Worm (Caenorhabditis elegans) whole organism, L2 larva: ENCODE results near the gene B0554.7.

Source experiments
- C34F6.9 ChIP-seq: fragments of 150-350 bp; optimal IDR thresholded peaks from 2 replicates; lab custom pipeline; 2014; ENCODE audit warnings: missing biosample characterization, missing genetic modification characterization
- F13H6.1 ChIP-seq: sonication (generic microtip); optimal IDR thresholded peaks from 2 replicates; lab custom pipeline; 2016; ENCODE audit warnings: missing genetic modification characterization, missing compliant biosample characterization
- R02D3.7 ChIP-seq: fragments of 150-350 bp; optimal IDR thresholded peaks from 2 replicates; lab custom pipeline; 2014; ENCODE audit warnings: missing biosample characterization, missing genetic modification characterization
- Y55F3AM.14 ChIP-seq: fragments of 200-800 bp; sonication (Bioruptor generic); optimal IDR thresholded peaks from 2 replicates; lab custom pipeline; 2018; ENCODE audit warnings: mild to moderate bottlenecking, missing genetic modification characterization, missing compliant biosample characterization
- ZK546.5 ChIP-seq: sonication (generic microtip); optimal IDR thresholded peaks from 2 replicates; lab custom pipeline; 2017; ENCODE audit warnings: missing biosample characterization, missing genetic modification characterization
- ama-1 ChIP-seq: fragments of 150-350 bp; optimal IDR thresholded peaks from 2 replicates; lab custom pipeline; 2018; ENCODE audit warnings: inconsistent platforms
- blmp-1 ChIP-seq: sonication (generic microtip); optimal IDR thresholded peaks from 2 replicates; lab custom pipeline; 2017; ENCODE audit warnings: missing genetic modification characterization, mild to moderate bottlenecking, missing compliant biosample characterization, antibody characterized with exemption, moderate library complexity; ENCODE audit not compliant: insufficient read depth
- ceh-82 ChIP-seq: fragments of 150-350 bp; optimal IDR thresholded peaks from 2 replicates; lab custom pipeline; 2014; ENCODE audit warnings: missing biosample characterization, missing genetic modification characterization
- crh-2 ChIP-seq: sonication (generic microtip); optimal IDR thresholded peaks from 2 replicates; lab custom pipeline; 2017; ENCODE audit warnings: missing biosample characterization, missing genetic modification characterization
- elt-1 ChIP-seq: fragments of 150-350 bp; optimal IDR thresholded peaks from 2 replicates; lab custom pipeline; 2014; ENCODE audit warnings: missing biosample characterization, missing genetic modification characterization
- fos-1 ChIP-seq: fragments of 150-350 bp; optimal IDR thresholded peaks from 2 replicates; lab custom pipeline; 2014; ENCODE audit warnings: missing biosample characterization, missing genetic modification characterization
- lin-11 ChIP-seq: fragments of 150-350 bp; sonication (generic microtip); optimal IDR thresholded peaks from 2 replicates; lab custom pipeline; 2014; ENCODE audit warnings: missing biosample characterization, missing genetic modification characterization, inconsistent platforms, mixed read lengths
- lin-13 ChIP-seq: fragments of 150-350 bp; optimal IDR thresholded peaks from 2 replicates; lab custom pipeline; 2014; ENCODE audit warnings: missing biosample characterization, missing genetic modification reagents, missing genetic modification characterization
- lin-39 ChIP-seq: fragments of 150-350 bp; optimal IDR thresholded peaks from 2 replicates; lab custom pipeline; 2014; ENCODE audit warnings: missing biosample characterization, missing genetic modification reagents, missing genetic modification characterization
- lsy-2 ChIP-seq, 2 experiments: fragments of 150-350 bp in 1 of 2; sonication (generic microtip) in 1 of 2; optimal IDR thresholded peaks; 2 replicates each; lab custom pipeline; 2014 to 2017; ENCODE audit warnings: missing biosample characterization in 2 of 2, missing genetic modification characterization in 2 of 2
- mab-5 ChIP-seq: fragments of 150-350 bp; optimal IDR thresholded peaks from 2 replicates; lab custom pipeline; 2014; ENCODE audit warnings: missing biosample characterization, missing genetic modification characterization
- nhr-21 ChIP-seq: fragments of 150-350 bp; optimal IDR thresholded peaks from 2 replicates; lab custom pipeline; 2014; ENCODE audit warnings: missing biosample characterization, missing genetic modification characterization
- nhr-6 ChIP-seq: fragments of 150-350 bp; optimal IDR thresholded peaks from 2 replicates; lab custom pipeline; 2014; ENCODE audit warnings: missing biosample characterization, missing genetic modification characterization
- nhr-77 ChIP-seq: fragments of 150-350 bp; optimal IDR thresholded peaks from 2 replicates; lab custom pipeline; 2014; ENCODE audit warnings: missing biosample characterization, missing genetic modification characterization
- sma-9 ChIP-seq, 2 experiments: fragments of 150-350 bp in 1 of 2; sonication (generic microtip) in 1 of 2; optimal IDR thresholded peaks; 2 replicates each; lab custom pipeline; 2014 to 2016; ENCODE audit warnings: missing genetic modification characterization in 2 of 2, mild to moderate bottlenecking in 1 of 2, missing biosample characterization in 1 of 2, missing compliant biosample characterization in 1 of 2, missing genetic modification reagents in 1 of 2, moderate library complexity in 1 of 2
- unc-39 ChIP-seq: fragments of 150-350 bp; optimal IDR thresholded peaks from 2 replicates; lab custom pipeline; 2014; ENCODE audit warnings: missing biosample characterization, missing genetic modification characterization
- unc-55 ChIP-seq: fragments of 150-350 bp; sonication (generic microtip); optimal IDR thresholded peaks from 3 replicates; lab custom pipeline; 2014; ENCODE audit warnings: missing biosample characterization, missing genetic modification reagents, missing genetic modification characterization
- ztf-11 ChIP-seq: sonication (generic microtip); optimal IDR thresholded peaks from 2 replicates; lab custom pipeline; 2017; ENCODE audit warnings: missing biosample characterization, missing genetic modification characterization

Gene B0554.7

DNA sequence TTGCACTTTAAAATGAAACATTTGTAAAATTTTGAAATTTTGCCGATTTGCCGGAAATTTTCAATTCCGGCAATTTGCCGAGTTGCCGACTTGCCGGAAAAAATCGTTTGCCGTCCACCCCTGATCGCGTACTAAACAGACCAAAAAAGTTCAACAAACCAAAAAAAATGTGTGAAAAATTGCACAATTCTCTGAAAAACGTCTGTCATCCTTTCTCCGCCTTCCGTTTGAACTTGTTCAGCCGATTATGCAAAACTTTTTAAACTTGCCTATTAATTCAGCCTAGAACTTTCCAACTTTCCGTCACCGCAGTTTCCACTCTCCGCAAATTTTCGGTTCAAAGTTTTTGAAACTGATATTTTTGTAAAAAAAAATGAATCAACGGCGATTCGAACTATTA, 16.7 kb downstream of the B0554.7 start, which contains the start of gene B0554.5:
TSS of gene B0554.5 (plus strand) at position 301 of the 400 bp plus-strand sequence.
- no peak for TF ChIP-seq lin-39 (tag; lab: Kevin White, UChicago)
- TF ChIP-seq unc-55 = no peak
- no peak for TF ChIP-seq crh-2 (tag; lab: Kevin White, UChicago)
- TF ChIP-seq F13H6.1 (tag; lab: Kevin White, UChicago) = no peak
- TF ChIP-seq lin-11 (tag; lab: Kevin White, UChicago) = no peak
- no peak for TF ChIP-seq lsy-2 (tag; optimal IDR thresholded peaks at IDR 0.05; lab: Kevin White, UChicago)
- TF ChIP-seq lin-13 (GFP tag; lab: Kevin White, UChicago) = no peak

DNA sequence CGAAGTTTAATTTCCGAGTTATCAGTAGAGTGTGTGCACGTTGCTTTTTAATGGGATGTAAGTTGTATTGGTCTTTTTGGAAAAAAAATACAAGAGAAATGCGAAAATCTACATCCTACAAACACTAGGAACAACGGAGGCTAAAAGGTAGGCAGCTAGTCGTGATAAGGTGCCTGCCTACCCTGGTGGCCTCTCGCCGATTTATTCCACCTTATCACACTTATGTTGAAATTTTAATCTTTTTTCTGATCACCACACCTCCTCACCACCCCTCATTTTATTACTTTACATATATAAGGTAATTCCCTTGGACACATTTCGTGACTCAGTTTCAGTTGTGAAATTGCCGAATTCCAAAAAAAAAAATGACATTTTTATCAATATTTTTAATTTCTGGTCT, 18.7 kb downstream of the B0554.7 start, which contains the start of gene dod-20:
TSS of gene dod-20 (plus strand) at position 301 of the 400 bp plus-strand sequence.
- TF ChIP-seq nhr-6 (tag; lab: Kevin White, UChicago) (no peak), ceh-82 (no peak), fos-1 (peak; percentile 17)
- TF ChIP-seq, all 48 proteins: peak for 1

DNA sequence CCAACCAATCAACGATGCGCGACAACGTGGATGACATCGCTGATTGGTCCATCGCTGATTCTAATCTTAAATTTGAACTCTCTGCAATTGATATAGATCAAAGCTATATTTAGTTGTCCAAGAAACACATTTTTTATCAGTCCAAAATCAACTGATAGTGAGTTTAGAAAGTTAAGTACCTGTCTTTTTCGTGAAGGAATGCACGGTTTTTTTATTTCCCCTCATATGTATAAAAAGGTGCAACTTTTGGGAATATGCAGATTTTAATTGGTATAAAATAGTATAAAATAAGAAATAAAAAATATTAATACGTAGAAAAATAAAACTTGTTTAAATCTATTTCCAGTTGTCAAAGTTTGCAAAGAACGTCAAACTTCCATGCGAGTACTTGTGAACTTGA, 22.4 kb downstream of the B0554.7 start, which contains the start of gene Y39D8A.1:
TSS of gene Y39D8A.1 (plus strand) at position 301 of the 400 bp plus-strand sequence.
- no peak for TF ChIP-seq nhr-77 (tag; lab: Kevin White, UChicago)
- TF ChIP-seq, all 48 proteins: peak for 0

DNA sequence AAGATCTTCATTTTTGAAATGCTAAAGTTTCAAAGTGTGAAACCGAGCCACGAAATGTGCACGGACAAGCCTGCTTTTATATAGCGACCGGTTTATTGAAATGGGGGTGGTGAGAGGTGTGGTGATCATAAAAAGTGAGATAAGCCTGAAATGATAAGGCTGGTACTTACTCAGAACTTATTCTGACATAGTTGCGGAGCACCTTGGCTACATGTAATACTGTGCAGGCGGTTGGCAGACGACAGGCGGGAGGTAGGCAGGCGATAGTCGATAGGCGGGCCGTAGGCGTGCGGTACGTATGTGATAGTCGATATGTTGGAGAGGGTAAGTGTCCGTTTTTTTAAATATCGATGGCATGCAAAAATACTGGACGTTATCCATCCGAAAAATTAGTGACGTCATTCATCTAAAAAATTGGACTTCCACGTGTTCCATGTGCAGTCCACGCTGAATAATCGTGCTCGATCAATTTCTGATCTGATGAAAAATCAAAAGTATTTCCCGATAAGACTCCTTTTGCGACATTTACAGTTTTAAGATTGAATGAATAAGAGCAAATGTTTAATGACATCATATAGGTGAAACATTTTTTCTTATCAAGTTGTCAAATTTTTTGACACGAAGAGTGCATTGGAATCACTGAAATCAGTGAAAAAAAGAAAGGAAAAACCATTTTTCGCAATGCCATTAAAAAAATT, 23.0 kb downstream of the B0554.7 start, which contains the start of gene irg-8:
TSS of gene irg-8 (minus strand) at position 51 of the 698 bp plus-strand sequence.
- TF ChIP-seq sma-9 (GFP tag; optimal IDR thresholded peaks at IDR 0.05; lab: Kevin White, UChicago) (peak; percentile 31), sma-9 (tag; optimal IDR thresholded peaks at IDR 0.05; lab: Kevin White, UChicago) (no peak), ama-1 (lab: Kevin White, UChicago) (no peak), Y55F3AM.14 (GFP tag; lab: Kevin White, UChicago) (no peak), nhr-21 (tag; lab: Kevin White, UChicago) (no peak), ZK546.5 (no peak), fos-1 (peak; percentile 54)

DNA sequence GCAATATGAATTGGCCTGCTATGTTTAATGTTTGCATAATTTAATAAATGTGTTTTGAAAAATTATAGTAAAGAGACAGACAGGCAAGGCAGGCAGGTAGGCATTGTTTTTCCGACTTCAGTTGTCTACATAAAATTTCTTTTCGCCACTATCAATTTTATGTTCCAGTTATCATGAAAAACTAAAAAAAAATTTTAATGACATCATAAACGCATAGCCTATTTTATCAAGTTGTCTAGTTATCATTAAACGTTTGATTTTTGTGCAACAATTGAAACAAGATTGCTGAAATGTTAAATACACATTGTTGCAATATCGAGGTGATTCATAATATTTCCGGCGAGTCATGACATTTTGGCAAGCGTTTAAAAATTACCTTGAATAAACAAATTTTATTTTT, 25.8 kb downstream of the B0554.7 start:
- TF ChIP-seq fos-1 (peak; percentile 79), unc-55 (no peak)

DNA sequence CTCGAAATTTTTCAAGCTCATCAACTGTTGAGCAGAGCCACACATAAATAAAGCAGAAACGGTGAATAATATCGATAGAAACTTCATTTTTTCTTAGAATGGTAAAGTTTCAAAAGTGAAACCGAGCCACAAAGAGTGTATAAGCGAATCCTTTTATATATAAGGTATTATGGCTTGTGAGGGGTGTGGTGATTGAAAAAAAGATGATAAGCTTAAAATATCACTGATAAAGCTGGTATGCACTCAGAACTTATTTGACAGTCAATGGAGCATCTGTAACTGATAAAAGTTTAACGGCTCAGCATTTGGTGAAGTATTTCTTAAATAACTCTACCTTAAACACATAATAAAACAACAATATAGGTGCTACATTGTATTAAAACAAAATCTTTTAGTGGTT, 26.2 kb downstream of the B0554.7 start, which contains the start of gene dod-19:
TSS of gene dod-19 (minus strand) at position 130 of the 400 bp plus-strand sequence.
- TF ChIP-seq ztf-11 (tag; lab: Kevin White, UChicago) = no peak
- peak; percentile 69 for TF ChIP-seq fos-1
- no peak for TF ChIP-seq C34F6.9 (tag; lab: Kevin White, UChicago)
- no peak for TF ChIP-seq blmp-1 (tag; lab: Kevin White, UChicago)
- peak; percentile 46 for TF ChIP-seq sma-9 (GFP tag; optimal IDR thresholded peaks at IDR 0.05; lab: Kevin White, UChicago)
- no peak for TF ChIP-seq sma-9 (tag; optimal IDR thresholded peaks at IDR 0.05; lab: Kevin White, UChicago)

DNA sequence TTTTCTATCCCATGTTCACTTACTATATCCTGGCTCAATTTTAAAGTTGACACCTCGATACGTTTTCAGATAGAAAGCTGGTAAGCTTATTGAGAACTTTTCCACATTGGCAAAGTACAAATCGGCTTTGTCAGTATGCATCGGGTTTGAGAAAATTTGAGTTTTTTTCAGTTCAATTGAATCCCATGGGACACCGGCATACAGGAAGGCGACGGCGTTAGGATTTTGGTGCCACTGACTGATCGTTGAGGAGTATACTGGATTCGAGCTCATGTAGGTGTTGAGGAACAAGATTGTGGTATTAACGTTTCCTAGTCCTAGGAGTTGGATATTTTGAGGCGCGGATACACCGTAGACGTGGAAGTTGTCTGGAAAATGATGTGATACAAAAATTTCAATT, 28.0 kb downstream of the B0554.7 start:
- TF ChIP-seq elt-1 (tag; lab: Kevin White, UChicago) (no peak), R02D3.7 (tag; lab: Kevin White, UChicago) (no peak), unc-55 (no peak)

DNA sequence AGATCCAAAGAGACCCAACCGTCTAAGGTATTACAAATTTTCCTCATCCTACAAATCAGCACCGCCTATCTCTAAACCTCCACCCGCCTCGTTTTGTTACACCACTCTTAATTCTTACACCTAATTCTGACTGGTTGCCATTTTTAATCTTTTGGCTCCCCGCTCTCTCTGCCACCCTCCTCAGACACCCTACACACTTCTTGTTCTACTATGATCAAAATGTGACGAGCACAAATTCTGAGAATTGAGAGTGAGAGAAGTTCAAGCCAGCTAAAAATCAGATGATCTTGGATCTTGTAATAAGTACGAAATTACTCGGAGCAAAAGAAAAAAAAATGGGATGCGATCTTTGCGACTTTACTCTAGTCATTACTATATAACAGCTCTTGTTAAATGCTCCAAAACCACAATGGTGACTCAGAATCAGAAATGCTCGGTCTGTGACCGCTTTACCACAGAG, 36.6 kb downstream of the B0554.7 start, which contains the start of gene nhr-252:
TSS of gene nhr-252 (plus strand) at position 410 of the 460 bp plus-strand sequence.
- TF ChIP-seq sma-9 (GFP tag; optimal IDR thresholded peaks at IDR 0.05; lab: Kevin White, UChicago) (peak; percentile 35), sma-9 (tag; optimal IDR thresholded peaks at IDR 0.05; lab: Kevin White, UChicago) (no peak), unc-39 (tag; lab: Kevin White, UChicago) (no peak), mab-5 (tag; lab: Kevin White, UChicago) (no peak)
